Worm (Caenorhabditis elegans) whole organism, early embryonic: Measurements from ENCODE around the gene kin-24.
"Not testable (repeated sequence)": the region's sequence is repeated elsewhere in the genome, so short reads cannot be mapped to it uniquely, and the experiment has no call there.

Experiments
- B0310.2 ChIP-seq: sonication (generic microtip); optimal IDR thresholded peaks from 2 replicates; lab custom pipeline; 2016; ENCODE audit warnings: mild to moderate bottlenecking, missing genetic modification characterization, missing compliant biosample characterization
- aly-1 ChIP-seq: sonication (generic microtip); optimal IDR thresholded peaks from 2 replicates; lab custom pipeline; 2016; ENCODE audit warnings: missing genetic modification characterization, missing compliant biosample characterization
- ama-1 ChIP-seq: fragments of 150-350 bp; optimal IDR thresholded peaks from 2 replicates; lab custom pipeline; 2014
- ceh-13 ChIP-seq: fragments of 200-800 bp; sonication (Bioruptor generic); optimal IDR thresholded peaks from 2 replicates; lab custom pipeline; 2018; ENCODE audit warnings: mild to moderate bottlenecking, missing genetic modification characterization, missing compliant biosample characterization
- ceh-36 ChIP-seq: sonication (generic microtip); optimal IDR thresholded peaks from 2 replicates; lab custom pipeline; 2016; ENCODE audit warnings: missing genetic modification characterization, inconsistent platforms, missing compliant biosample characterization
- ets-7 ChIP-seq: sonication (generic microtip); optimal IDR thresholded peaks from 2 replicates; lab custom pipeline; 2016; ENCODE audit warnings: missing genotype, missing genetic modification characterization, missing compliant biosample characterization
- flt-1 ChIP-seq: fragments of 200-800 bp; sonication (Bioruptor generic); IDR thresholded peaks from 2 replicates; pipeline ENCODE4 v1.3.6; 2022; ENCODE audit warnings: missing genetic modification characterization, missing compliant biosample characterization
- hmbx-1 ChIP-seq: sonication (generic microtip); optimal IDR thresholded peaks from 2 replicates; lab custom pipeline; 2016; ENCODE audit warnings: mild to moderate bottlenecking, missing genetic modification characterization, missing compliant biosample characterization
- hmg-4 ChIP-seq: fragments of 200-800 bp; sonication (Bioruptor generic); optimal IDR thresholded peaks from 2 replicates; lab custom pipeline; 2018; ENCODE audit warnings: mild to moderate bottlenecking, missing genetic modification characterization, missing compliant biosample characterization
- hnd-1 ChIP-seq: sonication (generic microtip); optimal IDR thresholded peaks from 2 replicates; lab custom pipeline; 2016; ENCODE audit warnings: missing genetic modification characterization, missing compliant biosample characterization
- scrt-1 ChIP-seq: fragments of 200-800 bp; sonication (Bioruptor generic); IDR thresholded peaks from 2 replicates; pipeline ENCODE4 v1.3.6; 2022; ENCODE audit warnings: missing genetic modification characterization, missing compliant biosample characterization
- tbx-11 ChIP-seq: fragments of 200-800 bp; sonication (Bioruptor generic); IDR thresholded peaks from 2 replicates; pipeline ENCODE4 v1.3.6; 2022; ENCODE audit warnings: missing genetic modification characterization, missing compliant biosample characterization
- tbx-37 ChIP-seq: fragments of 200-800 bp; sonication (Bioruptor generic); conservative IDR thresholded peaks from 2 replicates; pipeline ENCODE4 v1.3.6; 2022; ENCODE audit warnings: missing genetic modification reagents, missing genetic modification characterization, missing compliant biosample characterization

DNA sequence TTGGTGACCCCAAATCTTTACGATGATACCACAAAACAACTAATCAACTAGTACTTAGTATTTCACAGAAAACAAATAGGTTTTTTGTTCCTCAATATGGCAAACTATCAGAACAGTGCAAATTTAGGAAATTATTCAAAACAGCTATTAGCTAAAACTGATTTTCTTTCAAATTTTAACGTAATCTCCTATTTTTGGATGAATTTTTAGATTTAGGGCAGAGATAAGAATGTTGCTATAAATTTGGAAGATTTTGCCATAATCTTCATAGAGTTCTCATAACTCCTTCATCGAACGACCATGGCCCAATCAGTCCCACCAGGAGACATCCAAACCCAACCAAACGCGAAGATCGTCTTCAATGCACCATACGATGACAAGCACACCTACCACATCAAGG is 3.5 kb downstream of the kin-24 start, which contains the start of gene msp-10:
- not testable (repeated sequence) for TF ChIP-seq tbx-11 (GFP tag; lab: Robert Waterston, UW); ama-1 (lab: Kevin White, UChicago); hmbx-1 (tag; lab: Kevin White, UChicago); hmg-4 (GFP tag; lab: Kevin White, UChicago); ceh-36 (tag; lab: Kevin White, UChicago); tbx-37 (GFP tag; lab: Robert Waterston, UW); ceh-13 (GFP tag; lab: Kevin White, UChicago); flt-1 (GFP tag; lab: Robert Waterston, UW); aly-1 (tag; lab: Kevin White, UChicago); hnd-1 (tag; lab: Kevin White, UChicago); ets-7 (tag; lab: Kevin White, UChicago); scrt-1 (GFP tag; lab: Robert Waterston, UW); B0310.2 (tag; lab: Kevin White, UChicago)
